Worm (Caenorhabditis elegans) whole organism, mixed stage, embryonic: ENCODE data around the gene ZK617.26.

Source experiments
- ceh-83 ChIP-seq: fragments of 200-800 bp; sonication (Bioruptor generic); optimal IDR thresholded peaks from 2 replicates; lab custom pipeline; 2018; ENCODE audit warnings: mild to moderate bottlenecking, missing genetic modification characterization, missing compliant biosample characterization
- mls-2 ChIP-seq: sonication (generic microtip); optimal IDR thresholded peaks from 2 replicates; lab custom pipeline; 2016; ENCODE audit warnings: mild to moderate bottlenecking, missing genetic modification characterization, moderate library complexity, missing compliant biosample characterization
- nhr-237 ChIP-seq: fragments of 150-350 bp; optimal IDR thresholded peaks from 2 replicates; lab custom pipeline; 2014; ENCODE audit warnings: missing biosample characterization, missing genetic modification characterization

- no peak for TF ChIP-seq mls-2 (tag; lab: Kevin White, UChicago)
- no peak for TF ChIP-seq nhr-237
- TF ChIP-seq ceh-83, result no peak
Observed at ce11 chrIV:12029722-12030182, 19.0 kb upstream of the ZK617.26 start, which contains the start of gene T12G3.11.
